Fruit fly (Drosophila melanogaster) whole organism, pupa: ENCODE data around the gene CG45079.

Source experiments
- CG10348 ChIP-seq: fragments of 200-800 bp; sonication (Bioruptor generic); IDR thresholded peaks from 2 replicates; pipeline ENCODE4 v1.3.6; 2022; ENCODE audit warnings: missing biosample characterization, missing genetic modification characterization
- CG12605 ChIP-seq: fragments of 200-800 bp; sonication (Bioruptor generic); IDR thresholded peaks from 2 replicates; pipeline ENCODE4 v1.3.6; 2022; ENCODE audit warnings: missing biosample characterization, missing genetic modification characterization
- CG13204 ChIP-seq: fragments of 200-800 bp; sonication (Bioruptor generic); optimal IDR thresholded peaks from 2 replicates; lab custom pipeline; 2018; ENCODE audit warnings: missing biosample characterization, mild to moderate bottlenecking, missing genetic modification characterization, moderate library complexity
- CG14655 ChIP-seq: fragments of 200-800 bp; sonication (Bioruptor generic); optimal IDR thresholded peaks from 3 replicates; lab custom pipeline; 2017; ENCODE audit warnings: mild to moderate bottlenecking, missing biosample characterization, missing genetic modification reagents, missing genetic modification characterization
- CG15710 ChIP-seq: fragments of 200-800 bp; sonication (Bioruptor generic); optimal IDR thresholded peaks from 2 replicates; lab custom pipeline; 2018; ENCODE audit warnings: missing biosample characterization, mild to moderate bottlenecking, missing genetic modification characterization, moderate library complexity
- CG17806 ChIP-seq: fragments of 200-800 bp; sonication (Bioruptor generic); optimal IDR thresholded peaks from 2 replicates; lab custom pipeline; 2018; ENCODE audit warnings: missing biosample characterization, mild to moderate bottlenecking, missing genetic modification characterization, moderate library complexity
- CG32121 ChIP-seq: fragments of 200-800 bp; sonication (Bioruptor generic); IDR thresholded peaks from 2 replicates; pipeline ENCODE4 v1.3.6; 2022; ENCODE audit warnings: missing biosample characterization, missing genetic modification characterization
- CG34367 ChIP-seq: fragments of 200-800 bp; sonication (Bioruptor generic); optimal IDR thresholded peaks from 2 replicates; lab custom pipeline; 2018; ENCODE audit warnings: missing biosample characterization, mild to moderate bottlenecking, missing genetic modification characterization
- CG4496 ChIP-seq: fragments of 200-800 bp; sonication (Bioruptor generic); IDR thresholded peaks from 3 replicates; pipeline ENCODE4 v1.3.6; 2022; ENCODE audit warnings: missing biosample characterization, missing genetic modification characterization
- CG8159 ChIP-seq: fragments of 200-800 bp; sonication (Bioruptor generic); optimal IDR thresholded peaks from 3 replicates; lab custom pipeline; 2018; ENCODE audit warnings: missing biosample characterization, mild to moderate bottlenecking, missing genetic modification characterization, moderate library complexity
- CG8301 ChIP-seq: fragments of 200-800 bp; sonication (Bioruptor generic); optimal IDR thresholded peaks from 2 replicates; lab custom pipeline; 2018; ENCODE audit warnings: missing biosample characterization, mild to moderate bottlenecking, missing genetic modification characterization
- CG9948 ChIP-seq: fragments of 200-800 bp; sonication (Bioruptor generic); optimal IDR thresholded peaks from 2 replicates; lab custom pipeline; 2018; ENCODE audit warnings: missing biosample characterization, mild to moderate bottlenecking, missing genetic modification characterization, moderate library complexity
- D1 ChIP-seq: fragments of 200-800 bp; sonication (Bioruptor generic); optimal IDR thresholded peaks from 2 replicates; lab custom pipeline; 2018; ENCODE audit warnings: missing biosample characterization, mild to moderate bottlenecking, missing genetic modification characterization, moderate library complexity
- EcR ChIP-seq: fragments of 200-800 bp; sonication (Bioruptor generic); optimal IDR thresholded peaks from 3 replicates; lab custom pipeline; 2019; ENCODE audit warnings: missing biosample characterization, missing genetic modification characterization, mild to moderate bottlenecking, moderate library complexity, missing genetic modification reagents
- Ets98B ChIP-seq: fragments of 200-800 bp; sonication (Bioruptor generic); IDR thresholded peaks from 2 replicates; pipeline ENCODE4 v1.3.6; 2022; ENCODE audit warnings: missing biosample characterization, missing genetic modification characterization
- Pif1A ChIP-seq: fragments of 200-800 bp; sonication (Bioruptor generic); optimal IDR thresholded peaks from 3 replicates; lab custom pipeline; 2016; ENCODE audit warnings: missing biosample characterization, missing genetic modification characterization
- Pif1B ChIP-seq: fragments of 200-800 bp; sonication (Bioruptor generic); optimal IDR thresholded peaks from 3 replicates; lab custom pipeline; 2016; ENCODE audit warnings: missing biosample characterization, missing genetic modification characterization
- Snoo ChIP-seq: fragments of 200-800 bp; sonication (Bioruptor generic); optimal IDR thresholded peaks from 3 replicates; lab custom pipeline; 2017; ENCODE audit warnings: missing biosample characterization, mild to moderate bottlenecking, missing genetic modification characterization, inconsistent platforms
- fd96Ca ChIP-seq: fragments of 200-800 bp; sonication (Bioruptor generic); IDR thresholded peaks from 3 replicates; pipeline ENCODE4 v1.3.6; 2022; ENCODE audit warnings: missing biosample characterization, missing genetic modification characterization
- gl ChIP-seq: fragments of 200-800 bp; sonication (Bioruptor generic); optimal IDR thresholded peaks from 2 replicates; lab custom pipeline; 2018; ENCODE audit warnings: missing biosample characterization, mild to moderate bottlenecking, missing genetic modification characterization
- rn ChIP-seq: fragments of 200-800 bp; sonication (Bioruptor generic); IDR thresholded peaks from 2 replicates; pipeline ENCODE4 v1.3.6; 2022; ENCODE audit warnings: missing biosample characterization, missing genetic modification characterization

Gene CG45079

dm6 chr3R:17132098-17132712 lies 7.9 kb downstream of the CG45079 start, which contains the start of the genes CG4053 and CG31266:
Gene CG4053, minus strand, starts transcription at chr3R:17132198.
Gene CG31266, plus strand, starts transcription at chr3R:17132662.
- no peak for TF ChIP-seq CG34367
- no peak for TF ChIP-seq CG10348
- no peak for TF ChIP-seq rn (GFP tag; lab: Robert Waterston, UW)
- TF ChIP-seq CG8159 (tag; lab: Kevin White, UChicago) = no peak
- no peak for TF ChIP-seq EcR
- TF ChIP-seq CG4496 (GFP tag; lab: Robert Waterston, UW) = no peak
- no peak for TF ChIP-seq Pif1B
- TF ChIP-seq, all 21 proteins: peak for 0

- TF ChIP-seq fd96Ca (GFP tag; lab: Robert Waterston, UW) (no peak), CG9948 (tag; lab: Kevin White, UChicago) (no peak), CG12605 (GFP tag; lab: Robert Waterston, UW) (no peak)
- TF ChIP-seq, all 21 proteins: peak for 0
These were observed 9.6 kb downstream of the CG45079 start, which contains the start of gene CG31267 for dm6 chr3R:17133897-17134296. Gene CG31267, plus strand, starts transcription at chr3R:17134197.

dm6 chr3R:17135747-17136146 lies 11.5 kb downstream of the CG45079 start, which contains the start of gene CG5246:
Gene CG5246, plus strand, starts transcription at chr3R:17136111.
- no peak for TF ChIP-seq CG34367
- no peak for TF ChIP-seq CG17806 (tag; lab: Kevin White, UChicago)
- TF ChIP-seq CG13204 (GFP tag; lab: Kevin White, UChicago) = no peak
- no peak for TF ChIP-seq CG12605 (GFP tag; lab: Robert Waterston, UW)
- no peak for TF ChIP-seq gl (tag; lab: Kevin White, UChicago)
- TF ChIP-seq EcR = no peak
- no peak for TF ChIP-seq CG8301 (tag; lab: Kevin White, UChicago)
- TF ChIP-seq CG4496 (GFP tag; lab: Robert Waterston, UW) = no peak
- TF ChIP-seq fd96Ca (GFP tag; lab: Robert Waterston, UW) = no peak
- TF ChIP-seq Snoo (tag; lab: Kevin White, UChicago) = no peak
- TF ChIP-seq CG8159 (tag; lab: Kevin White, UChicago) = no peak
- no peak for TF ChIP-seq CG14655
- TF ChIP-seq CG10348 = no peak
- TF ChIP-seq Ets98B (GFP tag; lab: Robert Waterston, UW) = no peak
- TF ChIP-seq D1 (tag; lab: Kevin White, UChicago) = no peak
- no peak for TF ChIP-seq CG32121 (GFP tag; lab: Robert Waterston, UW)
- no peak for TF ChIP-seq Pif1B
- TF ChIP-seq CG9948 (tag; lab: Kevin White, UChicago) = no peak
- TF ChIP-seq CG15710 = no peak

- TF ChIP-seq Ets98B (GFP tag; lab: Robert Waterston, UW) (no peak), CG15710 (no peak), CG8159 (tag; lab: Kevin White, UChicago) (no peak), CG4496 (GFP tag; lab: Robert Waterston, UW) (no peak), Pif1A (GFP tag; lab: Kevin White, UChicago) (no peak), CG32121 (GFP tag; lab: Robert Waterston, UW) (no peak), fd96Ca (GFP tag; lab: Robert Waterston, UW) (no peak), CG14655 (no peak), rn (GFP tag; lab: Robert Waterston, UW) (no peak), CG17806 (tag; lab: Kevin White, UChicago) (no peak), CG34367 (no peak), gl (tag; lab: Kevin White, UChicago) (no peak), Snoo (tag; lab: Kevin White, UChicago) (no peak), D1 (tag; lab: Kevin White, UChicago) (no peak), CG10348 (no peak), EcR (no peak), Pif1B (no peak)
These were observed 13.3 kb downstream of the CG45079 start, which contains the start of gene CG5255 for dm6 chr3R:17137593-17137992. Gene CG5255, plus strand, starts transcription at chr3R:17137893.

- no peak for TF ChIP-seq Snoo (tag; lab: Kevin White, UChicago)
- no peak for TF ChIP-seq CG9948 (tag; lab: Kevin White, UChicago)
These were observed 14.4 kb downstream of the CG45079 start, which contains the start of gene CG5265 for dm6 chr3R:17138699-17139098. Gene CG5265, plus strand, starts transcription at chr3R:17138999.

- TF ChIP-seq CG4496 (GFP tag; lab: Robert Waterston, UW) (no peak), CG34367 (no peak), D1 (tag; lab: Kevin White, UChicago) (no peak), CG15710 (no peak), fd96Ca (GFP tag; lab: Robert Waterston, UW) (no peak), CG14655 (no peak), CG10348 (no peak), rn (GFP tag; lab: Robert Waterston, UW) (no peak), Pif1A (GFP tag; lab: Kevin White, UChicago) (no peak), Pif1B (no peak), CG32121 (GFP tag; lab: Robert Waterston, UW) (no peak), CG13204 (GFP tag; lab: Kevin White, UChicago) (no peak), EcR (no peak), gl (tag; lab: Kevin White, UChicago) (no peak), CG8301 (tag; lab: Kevin White, UChicago) (no peak), CG9948 (tag; lab: Kevin White, UChicago) (no peak), CG12605 (GFP tag; lab: Robert Waterston, UW) (no peak), Snoo (tag; lab: Kevin White, UChicago) (no peak), Ets98B (GFP tag; lab: Robert Waterston, UW) (no peak)
These were observed 18.0 kb downstream of the CG45079 start, which contains the start of gene TwdlW for dm6 chr3R:17142304-17142703. Gene TwdlW, minus strand, starts transcription at chr3R:17142404.
